Worm (Caenorhabditis elegans) whole organism, mixed stage, embryonic: Measurements from ENCODE around the gene Y39F10C.3.

ENCODE experiments used
- elt-1 ChIP-seq: sonication (generic microtip); optimal IDR thresholded peaks from 2 replicates; lab custom pipeline; 2017; ENCODE audit warnings: missing genetic modification characterization, mild to moderate bottlenecking, missing compliant biosample characterization, antibody characterized with exemption, moderate library complexity, borderline replicate concordance; ENCODE audit not compliant: insufficient read depth
- elt-3 ChIP-seq: fragments of 150-350 bp; optimal IDR thresholded peaks from 2 replicates; lab custom pipeline; 2014; ENCODE audit warnings: missing biosample characterization, missing genetic modification characterization
- mep-1 ChIP-seq: fragments of 150-350 bp; optimal IDR thresholded peaks from 2 replicates; lab custom pipeline; 2017; ENCODE audit warnings: missing biosample characterization, missing genetic modification reagents, missing genetic modification characterization, inconsistent platforms

- TF ChIP-seq elt-1 (no peak), elt-3 (tag; lab: Kevin White, UChicago) (no peak), mep-1 (tag; lab: Kevin White, UChicago) (no peak)
Observed at ce11 chrII:678581-678980, 4.4 kb downstream of the Y39F10C.3 start, which contains the start of gene T02H6.9.
